Worm (Caenorhabditis elegans) whole organism, L4/young adult: Measurements from ENCODE around the gene C18C4.7.

Source experiments
- W03F9.2 ChIP-seq: fragments of 150-350 bp; optimal IDR thresholded peaks from 2 replicates; lab custom pipeline; 2014; ENCODE audit warnings: missing biosample characterization, missing genetic modification characterization
- dao-5 ChIP-seq: sonication (generic microtip); optimal IDR thresholded peaks from 2 replicates; lab custom pipeline; 2016; ENCODE audit warnings: missing genotype, missing genetic modification characterization, moderate library complexity, missing compliant biosample characterization

DNA sequence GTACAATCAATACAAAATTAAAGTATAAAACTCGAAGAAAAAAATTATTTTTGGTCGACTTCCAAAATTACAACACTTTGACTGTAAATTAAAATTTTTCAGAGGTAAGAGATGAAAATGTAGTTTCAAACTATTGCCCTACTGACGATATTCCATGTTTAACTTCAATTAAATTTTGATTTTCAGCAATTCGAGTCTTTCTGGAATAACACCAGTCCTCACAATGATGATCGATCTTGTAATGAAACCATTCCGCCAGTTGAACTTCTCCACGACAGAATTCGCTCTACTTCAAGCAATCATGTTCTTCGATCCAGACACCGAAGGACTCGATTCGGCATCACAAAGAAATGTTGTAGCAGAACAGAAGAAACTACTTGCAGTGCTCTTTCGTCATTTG, 57.9 kb downstream of the C18C4.7 start:
- TF ChIP-seq W03F9.2 (tag; lab: Kevin White, UChicago) (no peak), dao-5 (tag; lab: Kevin White, UChicago) (no peak)
